Fruit fly (Drosophila melanogaster): ENCODE measurements around the gene glec.

The glec gene

DNA sequence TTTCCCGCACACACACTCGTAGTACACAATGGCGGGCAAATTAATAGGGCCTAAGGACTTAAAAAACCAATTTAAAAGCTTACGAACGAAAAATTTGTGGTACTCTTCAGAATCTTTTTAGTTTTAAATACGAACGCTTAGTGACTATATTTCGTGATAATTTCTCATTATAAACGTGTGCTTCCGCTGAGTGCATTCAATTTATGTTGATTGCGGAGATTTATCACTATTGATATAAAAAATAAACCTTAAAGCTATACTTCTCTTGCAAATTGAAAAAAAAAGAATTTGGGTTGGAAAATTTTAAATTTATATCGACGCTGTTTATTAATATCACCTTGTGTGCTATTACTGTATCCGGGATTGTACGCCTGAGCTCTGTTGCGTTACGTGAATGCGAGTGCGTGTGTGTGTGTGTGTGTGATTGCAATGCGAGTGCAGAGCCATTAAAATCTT lies 7.1 kb downstream of the glec start (continued):
- TF ChIP-seq cas (GFP tag; IDR thresholded peaks at IDR 0.05) (no peak), CG8359 (GFP tag; optimal IDR thresholded peaks at IDR 0.05; ENCODE audit: borderline replicate concordance) (peak; percentile 61), CG18262 (tag; optimal IDR thresholded peaks at IDR 0.05) (peak; percentile 91), CG6683 (GFP tag; optimal IDR thresholded peaks at IDR 0.05) (peak; percentile 9), pum (GFP tag; optimal IDR thresholded peaks at IDR 0.05) (peak; percentile 63), lmd (GFP tag; IDR thresholded peaks at IDR 0.05) (peak; percentile 50), Doc2 (GFP tag; IDR thresholded peaks at IDR 0.05) (no peak), Mes4 (GFP tag; optimal IDR thresholded peaks at IDR 0.05) (peak; percentile 21), nau (GFP tag; optimal IDR thresholded peaks at IDR 0.05) (peak; percentile 53), ase (GFP tag; IDR thresholded peaks at IDR 0.05) (0 out of 3 replicates have a peak, but pooled peaks have one; percentile 26), HHEX (GFP tag; optimal IDR thresholded peaks at IDR 0.05) (peak; percentile 69), CG9215 (GFP tag; IDR thresholded peaks at IDR 0.05) (no peak), CG2202 (tag; optimal IDR thresholded peaks at IDR 0.05) (no peak), sim (GFP tag; IDR thresholded peaks at IDR 0.05) (peak; percentile 51), stc (GFP tag; IDR thresholded peaks at IDR 0.05) (no peak), H15 (GFP tag; IDR thresholded peaks at IDR 0.05) (peak; percentile 38; the same call in 1 of the 3 replicates), tll (GFP tag; optimal IDR thresholded peaks at IDR 0.05) (no peak), hth (optimal IDR thresholded peaks at IDR 0.05) (no peak), CG8765 (GFP tag; IDR thresholded peaks at IDR 0.05) (no peak), dan (GFP tag; IDR thresholded peaks at IDR 0.05) (no peak), CG11696 (GFP tag; IDR thresholded peaks at IDR 0.05) (peak; percentile 87), abd-A (tag; optimal IDR thresholded peaks at IDR 0.05) (no peak), ind (GFP tag; optimal IDR thresholded peaks at IDR 0.05) (peak; percentile 45), amos (GFP tag; IDR thresholded peaks at IDR 0.05; ENCODE audit: partially characterized antibody) (no peak), Sox102F (GFP tag; optimal IDR thresholded peaks at IDR 0.05) (peak; percentile 65), CG4282 (GFP tag; optimal IDR thresholded peaks at IDR 0.05) (no peak), CG3163 (GFP tag; optimal IDR thresholded peaks at IDR 0.05) (no peak), CG13424 (tag; optimal IDR thresholded peaks at IDR 0.05) (peak; percentile 75), Fer2 (tag; optimal IDR thresholded peaks at IDR 0.05) (no peak), ems (GFP tag; optimal IDR thresholded peaks at IDR 0.05) (peak; percentile 65), GATAe (GFP tag; conservative IDR thresholded peaks at IDR 0.05) (no peak), CG15514 (GFP tag; optimal IDR thresholded peaks at IDR 0.05) (peak; percentile 13), CG10979 (tag; optimal IDR thresholded peaks at IDR 0.05) (peak; percentile 84), Chrac-16 (GFP tag; optimal IDR thresholded peaks at IDR 0.05) (peak; percentile 54), Mad (GFP tag; optimal IDR thresholded peaks at IDR 0.05) (peak; percentile 36), ssp (GFP tag; IDR thresholded peaks at IDR 0.05) (peak; percentile 27; the same call in 1 of the 2 replicates), caup (GFP tag; optimal IDR thresholded peaks at IDR 0.05; ENCODE audit: severe bottlenecking) (peak; percentile 41), twi (tag; optimal IDR thresholded peaks at IDR 0.05) (no peak), inv (GFP tag; IDR thresholded peaks at IDR 0.05; ENCODE audit: partially characterized antibody) (no peak), seq (GFP tag; IDR thresholded peaks at IDR 0.05) (0 out of 2 replicates have a peak, but pooled peaks have one; percentile 38), trh (GFP tag; optimal IDR thresholded peaks at IDR 0.05) (no peak), Ets97D (GFP tag; optimal IDR thresholded peaks at IDR 0.05) (peak; percentile 37), Dfd (GFP tag; optimal IDR thresholded peaks at IDR 0.05) (no peak), Max (GFP tag; optimal IDR thresholded peaks at IDR 0.05) (peak; percentile 57), CG7839 (tag; optimal IDR thresholded peaks at IDR 0.05) (peak; percentile 86), bcd (GFP tag; optimal IDR thresholded peaks at IDR 0.05) (peak; percentile 71), pita (GFP tag; optimal IDR thresholded peaks at IDR 0.05) (no peak), ci (GFP tag; IDR thresholded peaks at IDR 0.05) (0 out of 3 replicates have a peak, but pooled peaks have one; percentile 13)
